Worm (Caenorhabditis elegans) whole organism, early embryonic: ENCODE results near the gene F10E9.1.

ENCODE experiments used
- aly-1 ChIP-seq: sonication (generic microtip); optimal IDR thresholded peaks from 2 replicates; lab custom pipeline; 2016; ENCODE audit warnings: missing genetic modification characterization, missing compliant biosample characterization
- ama-1 ChIP-seq: fragments of 150-350 bp; optimal IDR thresholded peaks from 2 replicates; lab custom pipeline; 2014

DNA sequence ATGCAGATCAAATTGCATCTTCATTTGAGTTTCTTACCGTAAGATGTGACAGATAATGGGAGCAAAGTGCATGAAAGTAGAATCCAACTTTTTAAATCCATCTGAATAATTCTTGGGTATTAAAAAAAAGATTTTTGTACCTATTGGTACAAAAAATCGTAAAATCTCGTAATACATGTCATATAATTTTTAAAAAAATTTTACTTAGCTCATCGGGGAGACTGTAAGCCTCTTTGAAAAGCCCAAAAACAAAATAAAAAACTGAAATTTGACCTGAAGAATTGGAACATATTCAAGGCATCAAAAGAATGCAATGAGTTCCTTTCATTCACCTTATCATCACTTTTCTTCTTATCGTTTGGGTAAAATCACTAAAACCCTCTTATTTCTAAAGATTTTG is 47.1 kb upstream of the F10E9.1 start, which contains the start of gene clec-160:
- TF ChIP-seq ama-1 (lab: Kevin White, UChicago) (no peak), aly-1 (tag; lab: Kevin White, UChicago) (no peak)
